Worm (Caenorhabditis elegans) whole organism, young adult: ENCODE data around the gene T26C5.3.

Experiments used
- B0035.1 ChIP-seq: sonication (generic microtip); optimal IDR thresholded peaks from 2 replicates; lab custom pipeline; 2016; ENCODE audit warnings: missing genetic modification characterization, mild to moderate bottlenecking, missing compliant biosample characterization, missing genotype, missing genetic modification reagents
- ama-1 ChIP-seq, 3 experiments: fragments of 150-350 bp in 1 of 3; sonication (generic microtip) in 2 of 3; optimal IDR thresholded peaks; 2 replicates each; lab custom pipeline; 2014 to 2018; ENCODE audit warnings: missing biosample characterization in 2 of 3, missing genetic modification characterization in 2 of 3, missing genetic modification reagents in 2 of 3

DNA sequence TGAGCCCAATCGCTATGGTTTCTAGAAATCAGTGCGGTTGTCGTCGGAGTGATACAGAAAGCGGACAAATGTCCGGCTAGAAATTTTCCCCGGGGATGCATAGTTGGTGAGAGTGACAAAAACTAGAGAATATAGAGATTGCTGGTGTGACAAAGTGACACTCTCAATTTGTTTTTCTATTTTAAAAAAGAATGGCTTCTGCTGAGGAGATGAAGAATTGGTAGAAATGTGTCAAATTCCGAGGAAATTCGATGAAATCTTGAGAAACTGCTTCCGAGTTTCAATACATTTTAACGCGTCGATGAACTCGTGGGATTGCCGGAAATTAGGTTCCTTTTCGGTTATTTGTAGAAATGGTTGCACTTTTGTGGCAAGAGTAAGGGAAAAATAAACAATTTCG lies 42.2 kb upstream of the T26C5.3 start, which contains the start of gene twk-4:
- TF ChIP-seq ama-1 (optimal IDR thresholded peaks at IDR 0.05; lab: Kevin White, UChicago) (no peak), ama-1 (GFP tag; optimal IDR thresholded peaks at IDR 0.05; lab: Kevin White, UChicago) (no peak), B0035.1 (tag; lab: Kevin White, UChicago) (no peak)
